Fruit fly (Drosophila melanogaster): ENCODE measurements around the gene dpr16.

dpr16 gene

DNA sequence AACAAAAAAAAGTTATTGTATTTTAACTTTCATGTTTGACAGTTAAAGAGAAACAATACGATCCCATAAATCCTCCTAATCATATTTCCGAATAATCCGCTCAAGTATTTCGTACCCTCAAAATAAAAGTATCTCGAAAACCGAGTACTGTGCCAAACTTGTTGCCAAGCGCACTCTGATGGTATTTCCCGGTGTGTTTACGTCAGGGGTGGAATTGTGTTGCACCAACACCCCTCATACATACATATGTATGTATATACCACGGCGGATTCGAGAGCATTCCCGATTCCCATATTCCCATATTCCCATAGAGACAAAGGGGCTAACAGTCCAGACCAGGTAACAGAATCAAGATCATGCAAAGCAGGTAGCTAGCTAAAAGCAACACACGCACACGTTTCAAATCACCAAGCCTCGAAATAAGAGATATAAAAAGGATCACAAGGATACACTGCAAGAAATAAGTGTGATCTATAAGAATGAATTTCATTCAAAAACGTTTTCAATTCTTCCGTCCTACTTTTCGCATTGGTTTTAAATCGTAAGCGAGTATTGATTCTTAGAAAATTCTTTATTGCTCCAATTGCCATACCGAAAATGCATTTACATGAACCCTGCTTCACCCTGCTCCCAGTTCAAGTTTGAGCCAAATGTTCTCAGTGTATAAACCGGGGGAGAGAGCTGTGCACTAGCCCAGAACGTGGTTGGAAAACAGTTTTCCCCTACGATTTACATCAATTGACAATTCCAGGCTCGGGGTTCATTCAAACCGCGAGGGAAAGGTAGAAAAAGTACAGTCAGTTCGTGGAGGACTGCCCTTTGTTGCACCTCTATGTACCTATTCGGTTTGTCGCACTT, 61.4 kb downstream of the dpr16 start (continued):
- TF ChIP-seq otp (GFP tag; IDR thresholded peaks at IDR 0.05), result peak; percentile 68; the same call in 2 of the 3 replicates
- TF ChIP-seq CG6813 (GFP tag; optimal IDR thresholded peaks at IDR 0.05), result peak; percentile 82
- peak; percentile 96 for TF ChIP-seq CG9727 (GFP tag; optimal IDR thresholded peaks at IDR 0.05)
- TF ChIP-seq lbe (GFP tag; optimal IDR thresholded peaks at IDR 0.05), result no peak
- TF ChIP-seq CG7786 (GFP tag; optimal IDR thresholded peaks at IDR 0.05), result peak; percentile 69
- peak; percentile 53 for TF ChIP-seq Max (GFP tag; optimal IDR thresholded peaks at IDR 0.05)
- TF ChIP-seq tx (GFP tag; optimal IDR thresholded peaks at IDR 0.05), result peak; percentile 60
- TF ChIP-seq sr (GFP tag; IDR thresholded peaks at IDR 0.05), result no peak
- TF ChIP-seq Doc2 (GFP tag; IDR thresholded peaks at IDR 0.05), result no peak
- TF ChIP-seq CG14965 (GFP tag; optimal IDR thresholded peaks at IDR 0.05; ENCODE audit: borderline replicate concordance), result peak; percentile 41
- TF ChIP-seq Jarid2 (GFP tag; optimal IDR thresholded peaks at IDR 0.05), result peak; percentile 13
- peak; percentile 78 for TF ChIP-seq CG6689 (GFP tag; IDR thresholded peaks at IDR 0.05)
- no peak for TF ChIP-seq CG15514 (GFP tag; optimal IDR thresholded peaks at IDR 0.05)
- TF ChIP-seq NFAT (GFP tag; IDR thresholded peaks at IDR 0.05), result no peak
- peak; percentile 92 for TF ChIP-seq zfh1 (GFP tag; IDR thresholded peaks at IDR 0.05)
- peak; percentile 69 for TF ChIP-seq CHES-1-like (GFP tag; optimal IDR thresholded peaks at IDR 0.05)
- TF ChIP-seq sug (tag; optimal IDR thresholded peaks at IDR 0.05), result no peak
- TF ChIP-seq disco-r (GFP tag; optimal IDR thresholded peaks at IDR 0.05), result peak; percentile 38
- TF ChIP-seq CG4360 (GFP tag; IDR thresholded peaks at IDR 0.05), result no peak
- peak; percentile 93 for TF ChIP-seq CG10959 (GFP tag; IDR thresholded peaks at IDR 0.05)
- peak; percentile 64; the same call in 2 of the 4 replicates for TF ChIP-seq Gug (GFP tag; IDR thresholded peaks at IDR 0.05)
- peak; percentile 97 for TF ChIP-seq kni (GFP tag; optimal IDR thresholded peaks at IDR 0.05)
- no peak; the same call in 1 of the 2 replicates for TF ChIP-seq E2f1 (GFP tag; IDR thresholded peaks at IDR 0.05)
- TF ChIP-seq Hr78 (GFP tag; optimal IDR thresholded peaks at IDR 0.05), result peak in 1 of 2 experiments; percentile 6
- TF ChIP-seq danr (GFP tag; IDR thresholded peaks at IDR 0.05), result no peak
- TF ChIP-seq CG9797 (GFP tag; optimal IDR thresholded peaks at IDR 0.05), result no peak
- TF ChIP-seq CG2120 (GFP tag; optimal IDR thresholded peaks at IDR 0.05), result no peak
- TF ChIP-seq Scr (GFP tag; IDR thresholded peaks at IDR 0.05; ENCODE audit: partially characterized antibody), result no peak
- peak; percentile 71 for TF ChIP-seq CG2678 (tag; optimal IDR thresholded peaks at IDR 0.05)
- TF ChIP-seq Ssrp (tag; optimal IDR thresholded peaks at IDR 0.05), result peak; percentile 79
- TF ChIP-seq CG11504 (tag; optimal IDR thresholded peaks at IDR 0.05), result peak; percentile 73
- no peak for TF ChIP-seq CG42726 (GFP tag; IDR thresholded peaks at IDR 0.05; ENCODE audit: partially characterized antibody)
- TF ChIP-seq Optix (GFP tag; IDR thresholded peaks at IDR 0.05), result peak; percentile 69; the same call in 2 of the 3 replicates
- TF ChIP-seq CG14441 (GFP tag; IDR thresholded peaks at IDR 0.05), result no peak
- no peak for TF ChIP-seq CG7963 (GFP tag; IDR thresholded peaks at IDR 0.05; ENCODE audit: partially characterized antibody)
- TF ChIP-seq Dll (GFP tag; IDR thresholded peaks at IDR 0.05; ENCODE audit: partially characterized antibody), result no peak
- TF ChIP-seq grau (tag; optimal IDR thresholded peaks at IDR 0.05), result peak; percentile 76
- no peak for TF ChIP-seq Eip74EF (GFP tag; optimal IDR thresholded peaks at IDR 0.05)
- peak; percentile 5 for TF ChIP-seq sd (tag; optimal IDR thresholded peaks at IDR 0.05)
- TF ChIP-seq ERR (GFP tag; optimal IDR thresholded peaks at IDR 0.05), result no peak
- peak; percentile 86 for TF ChIP-seq CG1602 (GFP tag; optimal IDR thresholded peaks at IDR 0.05)
- no peak for TF ChIP-seq ase (GFP tag; IDR thresholded peaks at IDR 0.05)
- peak; percentile 74 for TF ChIP-seq CG11398 (GFP tag; optimal IDR thresholded peaks at IDR 0.05)
- TF ChIP-seq CG9609 (GFP tag; optimal IDR thresholded peaks at IDR 0.05), result peak; percentile 77
- TF ChIP-seq ro (GFP tag; IDR thresholded peaks at IDR 0.05), result no peak; the same call in 1 of the 2 replicates
- peak; percentile 34 for TF ChIP-seq Vsx1 (GFP tag; optimal IDR thresholded peaks at IDR 0.05)
- TF ChIP-seq CG8478 (optimal IDR thresholded peaks at IDR 0.05), result no peak
- TF ChIP-seq slou (GFP tag; optimal IDR thresholded peaks at IDR 0.05), result no peak

Data from whole organism, embryonic.